Worm (Caenorhabditis elegans): ENCODE results near the gene Y32G9A.2.

DNA sequence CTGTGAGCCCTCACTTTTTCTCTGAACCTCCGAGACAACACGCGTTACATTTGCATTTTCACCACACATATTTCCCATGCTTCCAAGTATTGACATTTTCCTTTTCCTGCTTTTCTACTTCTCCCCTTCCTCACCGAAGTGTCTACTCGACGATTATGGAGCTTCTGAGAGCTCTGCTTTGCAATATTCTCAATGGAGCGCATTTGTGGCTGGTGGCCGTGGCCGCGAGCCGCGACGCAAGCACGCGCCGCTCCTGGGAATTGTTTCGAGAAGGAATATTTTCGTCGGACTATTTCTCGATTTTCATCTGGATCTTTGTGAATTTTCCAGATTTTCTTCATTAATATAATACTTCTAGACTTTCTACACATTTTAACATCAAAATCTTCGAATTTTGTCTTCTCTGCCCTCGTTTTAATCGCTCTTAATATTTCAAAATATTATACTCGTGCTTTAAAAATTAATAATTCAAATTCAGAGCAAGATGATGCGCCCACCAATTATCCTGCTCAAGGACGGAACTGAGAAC is 46.5 kb upstream of the Y32G9A.2 start, which contains the start of the genes T10B5.4 and cct-7:
- peak; percentile 72 for TF ChIP-seq egrh-3 (GFP tag; IDR thresholded peaks at IDR 0.05)
- TF ChIP-seq ztf-18 (tag; optimal IDR thresholded peaks at IDR 0.05), result peak; percentile 90
- TF ChIP-seq attf-3 (GFP tag; conservative IDR thresholded peaks at IDR 0.05), result peak; percentile 69
- TF ChIP-seq ceh-58 (GFP tag; IDR thresholded peaks at IDR 0.05), result no peak
- TF ChIP-seq C17E4.6 (GFP tag; IDR thresholded peaks at IDR 0.05), result 0 out of 2 replicates have a peak, but pooled peaks have one; percentile 30
- TF ChIP-seq bed-1 (GFP tag; IDR thresholded peaks at IDR 0.05), result 0 out of 2 replicates have a peak, but pooled peaks have one; percentile 31
- no peak for TF ChIP-seq nfya-1 (tag; optimal IDR thresholded peaks at IDR 0.05; ENCODE audit: borderline replicate concordance, insufficient read depth)
- TF ChIP-seq F49E8.2 (tag; optimal IDR thresholded peaks at IDR 0.05; ENCODE audit: insufficient read depth), result peak; percentile 73

Data from whole organism, young adult.